Worm (Caenorhabditis elegans) whole organism, L1 larva: ENCODE results near the gene C08F1.12.

Experiments
- C16A3.4 ChIP-seq: fragments of 150-350 bp; optimal IDR thresholded peaks from 2 replicates; lab custom pipeline; 2014; ENCODE audit warnings: missing biosample characterization, missing genetic modification characterization
- lsy-2 ChIP-seq, 2 experiments: fragments of 150-350 bp; optimal IDR thresholded peaks; 2 replicates each; lab custom pipeline; 2014; ENCODE audit warnings: missing biosample characterization in 2 of 2, missing genetic modification characterization in 2 of 2
- nhr-28 ChIP-seq: fragments of 150-350 bp; optimal IDR thresholded peaks from 2 replicates; lab custom pipeline; 2014; ENCODE audit warnings: missing biosample characterization, missing genetic modification characterization
- unc-130 ChIP-seq: fragments of 150-350 bp; optimal IDR thresholded peaks from 2 replicates; lab custom pipeline; 2017; ENCODE audit warnings: missing biosample characterization, missing genetic modification characterization, inconsistent platforms
- ztf-11 ChIP-seq, 2 experiments: sonication (generic microtip); optimal IDR thresholded peaks; 2 replicates each; lab custom pipeline; 2016 to 2017; ENCODE audit warnings: missing genetic modification characterization in 2 of 2, missing biosample characterization in 1 of 2, missing compliant biosample characterization in 1 of 2

ce11 chrII:1756582-1756981 lies 49.7 kb downstream of the C08F1.12 start, which contains the start of gene fbxb-53:
- TF ChIP-seq C16A3.4 (tag; lab: Kevin White, UChicago) (no peak), nhr-28 (tag; lab: Kevin White, UChicago) (no peak), ztf-11 (tag; optimal IDR thresholded peaks at IDR 0.05; lab: Kevin White, UChicago) (no peak), lsy-2 (tag; optimal IDR thresholded peaks at IDR 0.05; lab: Kevin White, UChicago) (no peak), unc-130 (no peak)
